Worm (Caenorhabditis elegans) whole organism, young adult: Measurements from ENCODE around the gene gop-2.

Experiments used
- ccch-3 ChIP-seq: fragments of 200-800 bp; sonication (Bioruptor generic); optimal IDR thresholded peaks from 2 replicates; lab custom pipeline; 2018; ENCODE audit warnings: mild to moderate bottlenecking, missing genetic modification characterization, missing compliant biosample characterization
- efl-1 ChIP-seq: fragments of 150-350 bp; optimal IDR thresholded peaks from 2 replicates; lab custom pipeline; 2014; ENCODE audit warnings: missing biosample characterization, missing genetic modification reagents, missing genetic modification characterization
- lin-54 ChIP-seq: fragments of 200-800 bp; sonication (Bioruptor generic); optimal IDR thresholded peaks from 2 replicates; lab custom pipeline; 2018; ENCODE audit warnings: mild to moderate bottlenecking, missing genetic modification characterization, missing compliant biosample characterization
- madf-3 ChIP-seq: fragments of 200-800 bp; sonication (Bioruptor generic); IDR thresholded peaks from 2 replicates; pipeline ENCODE4 v1.3.6; 2022; ENCODE audit warnings: missing genetic modification reagents, missing genetic modification characterization, missing compliant biosample characterization
- madf-6 ChIP-seq: fragments of 200-800 bp; sonication (Bioruptor generic); IDR thresholded peaks from 2 replicates; pipeline ENCODE4 v1.3.6; 2022; ENCODE audit warnings: missing genetic modification reagents, missing genetic modification characterization, missing compliant biosample characterization
- nhr-27 ChIP-seq: fragments of 200-800 bp; sonication (Bioruptor generic); optimal IDR thresholded peaks from 2 replicates; lab custom pipeline; 2018; ENCODE audit warnings: mild to moderate bottlenecking, missing genetic modification characterization, moderate library complexity, missing compliant biosample characterization
- rpc-1 ChIP-seq, 2 experiments: fragments of 150-350 bp in 1 of 2; sonication (generic microtip) in 1 of 2; optimal IDR thresholded peaks; 2 replicates each; lab custom pipeline; 2014 to 2018; ENCODE audit warnings: missing biosample characterization in 1 of 2, missing genetic modification characterization in 1 of 2, missing genetic modification reagents in 1 of 2, missing genotype in 1 of 2
- ztf-6 ChIP-seq: fragments of 200-800 bp; sonication (Bioruptor generic); IDR thresholded peaks from 2 replicates; pipeline ENCODE4 v1.3.6; 2022; ENCODE audit warnings: missing genetic modification reagents, missing genetic modification characterization, missing compliant biosample characterization

ce11 chrIII:5301786-5302268 is 43.0 kb downstream of the gop-2 start, which contains the start of the genes T15B12.2 and F52C9.5:
- TF ChIP-seq nhr-27 (no peak), efl-1 (no peak), ccch-3 (GFP tag; lab: Kevin White, UChicago) (no peak), rpc-1 (optimal IDR thresholded peaks at IDR 0.05; lab: Kevin White, UChicago) (no peak), rpc-1 (tag; optimal IDR thresholded peaks at IDR 0.05; lab: Kevin White, UChicago) (no peak), madf-6 (GFP tag; lab: Robert Waterston, UW) (no peak), lin-54 (GFP tag; lab: Kevin White, UChicago) (no peak), madf-3 (GFP tag; lab: Robert Waterston, UW) (no peak), ztf-6 (GFP tag; lab: Robert Waterston, UW) (no peak)
